Worm (Caenorhabditis elegans): ENCODE results near the gene arx-5.
A peak's percentile ranks its signal among the peaks of the same experiment; 100 is the strongest.

arx-5 gene

ce11 chrIII:12849691-12850090, 31.8 kb upstream of the arx-5 start:
- no peak for TF ChIP-seq unc-62 (GFP tag; optimal IDR thresholded peaks at IDR 0.05)
- no peak for TF ChIP-seq ceh-82 (tag; optimal IDR thresholded peaks at IDR 0.05)
- TF ChIP-seq efl-3 (GFP tag; optimal IDR thresholded peaks at IDR 0.05) = no peak
- TF ChIP-seq ztf-11 (tag; optimal IDR thresholded peaks at IDR 0.05) = no peak
- no peak for TF ChIP-seq nhr-71 (tag; optimal IDR thresholded peaks at IDR 0.05)
- no peak for TF ChIP-seq snu-23 (GFP tag; optimal IDR thresholded peaks at IDR 0.05)
- no peak for TF ChIP-seq blmp-1 (tag; optimal IDR thresholded peaks at IDR 0.05)
- TF ChIP-seq lin-35 (GFP tag; optimal IDR thresholded peaks at IDR 0.05) = no peak
- TF ChIP-seq tbx-2 (tag; optimal IDR thresholded peaks at IDR 0.05) = no peak
- TF ChIP-seq grh-1 (GFP tag; IDR thresholded peaks at IDR 0.05) = no peak
- no peak for TF ChIP-seq nhr-237 (tag; optimal IDR thresholded peaks at IDR 0.05)
- TF ChIP-seq aly-2 (tag; optimal IDR thresholded peaks at IDR 0.05) = no peak
- no peak for TF ChIP-seq jun-1 (tag; optimal IDR thresholded peaks at IDR 0.05)
- TF ChIP-seq lin-39 (tag; optimal IDR thresholded peaks at IDR 0.05) = no peak
- no peak for TF ChIP-seq mep-1 (tag; optimal IDR thresholded peaks at IDR 0.05)
- TF ChIP-seq skn-1 (tag; optimal IDR thresholded peaks at IDR 0.05) = no peak
- no peak for TF ChIP-seq lin-15B (tag; optimal IDR thresholded peaks at IDR 0.05)
- no peak for TF ChIP-seq irx-1 (tag; optimal IDR thresholded peaks at IDR 0.05)

ce11 chrIII:12848981-12849589, 31.2 kb upstream of the arx-5 start:
- TF ChIP-seq nhr-76 (tag; optimal IDR thresholded peaks at IDR 0.05) (no peak), sptf-1 (tag; optimal IDR thresholded peaks at IDR 0.05) (no peak), mef-2 (tag; optimal IDR thresholded peaks at IDR 0.05) (no peak), pag-3 (tag; optimal IDR thresholded peaks at IDR 0.05; ENCODE audit: borderline replicate concordance, insufficient read depth) (no peak), lsy-2 (tag; optimal IDR thresholded peaks at IDR 0.05) (peak; percentile 25 to 70), nhr-84 (tag; optimal IDR thresholded peaks at IDR 0.05) (no peak), nhr-71 (tag; optimal IDR thresholded peaks at IDR 0.05) (peak; percentile 71), lin-35 (GFP tag; optimal IDR thresholded peaks at IDR 0.05) (peak in 1 of 2 experiments; percentile 49), jun-1 (tag; optimal IDR thresholded peaks at IDR 0.05) (no peak), egl-27 (tag; optimal IDR thresholded peaks at IDR 0.05) (peak in 1 of 2 experiments; percentile 36), unc-86 (tag; optimal IDR thresholded peaks at IDR 0.05) (no peak), hpl-2 (GFP tag; optimal IDR thresholded peaks at IDR 0.05) (no peak), unc-130 (tag; optimal IDR thresholded peaks at IDR 0.05) (no peak), mdl-1 (tag; optimal IDR thresholded peaks at IDR 0.05) (peak in 1 of 2 experiments; percentile 6), nhr-20 (tag; optimal IDR thresholded peaks at IDR 0.05) (peak; percentile 83), snu-23 (GFP tag; optimal IDR thresholded peaks at IDR 0.05) (peak; percentile 60), nhr-12 (tag; optimal IDR thresholded peaks at IDR 0.05) (no peak), lin-13 (GFP tag; optimal IDR thresholded peaks at IDR 0.05) (peak; percentile 20), mep-1 (tag; optimal IDR thresholded peaks at IDR 0.05) (peak; percentile 26), elt-3 (tag; optimal IDR thresholded peaks at IDR 0.05) (peak; percentile 85 to 99 (median 96)), unc-98 (GFP tag; IDR thresholded peaks at IDR 0.05) (no peak), nhr-237 (tag; optimal IDR thresholded peaks at IDR 0.05) (no peak), ztf-11 (tag; optimal IDR thresholded peaks at IDR 0.05) (no peak), nhr-19 (GFP tag; conservative IDR thresholded peaks at IDR 0.05) (peak; percentile 9; the same call in 1 of the 2 replicates), dpl-1 (GFP tag; optimal IDR thresholded peaks at IDR 0.05) (peak in 1 of 3 experiments; percentile 18), zag-1 (tag; optimal IDR thresholded peaks at IDR 0.05) (no peak), dsc-1 (tag; optimal IDR thresholded peaks at IDR 0.05) (no peak), ceh-82 (tag; optimal IDR thresholded peaks at IDR 0.05) (no peak), skn-1 (tag; optimal IDR thresholded peaks at IDR 0.05) (no peak), swsn-7 (tag; optimal IDR thresholded peaks at IDR 0.05) (no peak), aha-1 (tag; optimal IDR thresholded peaks at IDR 0.05) (no peak), hlh-4 (tag; optimal IDR thresholded peaks at IDR 0.05) (no peak), lin-14 (GFP tag; optimal IDR thresholded peaks at IDR 0.05) (peak; percentile 84), blmp-1 (tag; optimal IDR thresholded peaks at IDR 0.05) (peak; percentile 97), grh-1 (GFP tag; IDR thresholded peaks at IDR 0.05) (peak; percentile 45; the same call in 1 of the 2 replicates), vab-15 (tag; optimal IDR thresholded peaks at IDR 0.05) (peak; percentile 49), nhr-85 (tag) (peak; percentile 97), lin-39 (tag; optimal IDR thresholded peaks at IDR 0.05) (no peak), ztf-4 (tag; optimal IDR thresholded peaks at IDR 0.05) (no peak), ceh-90 (tag; optimal IDR thresholded peaks at IDR 0.05) (no peak), nhr-90 (tag; optimal IDR thresholded peaks at IDR 0.05; ENCODE audit: poor library complexity) (peak; percentile 34), ama-1 (optimal IDR thresholded peaks at IDR 0.05) (no peak), nhr-77 (tag; optimal IDR thresholded peaks at IDR 0.05) (no peak), isw-1 (GFP tag; IDR thresholded peaks at IDR 0.05) (no peak)

Measured in whole organism, L1 larva.